Fruit fly (Drosophila melanogaster) whole organism, embryonic: Measurements from ENCODE around the gene Ser12.

Source experiments
- CG3407 ChIP-seq: fragments of 200-800 bp; sonication (Bioruptor generic); optimal IDR thresholded peaks from 2 replicates; lab custom pipeline; 2018; ENCODE audit warnings: missing biosample characterization, mild to moderate bottlenecking, missing genetic modification characterization
- CG8290 ChIP-seq, 3 experiments: fragments of 200-800 bp; sonication (Bioruptor generic); optimal IDR thresholded peaks; 2 replicates each; lab custom pipeline; 2016 to 2019; ENCODE audit warnings: missing biosample characterization in 3 of 3, missing genetic modification characterization in 3 of 3, mild to moderate bottlenecking in 2 of 3, moderate library complexity in 1 of 3
- Ets97D ChIP-seq: fragments of 200-800 bp; sonication (Bioruptor generic); optimal IDR thresholded peaks from 3 replicates; lab custom pipeline; 2016; ENCODE audit warnings: missing biosample characterization, missing genetic modification characterization
- Rfx ChIP-seq: fragments of 200-800 bp; sonication (Bioruptor generic); IDR thresholded peaks from 2 replicates; pipeline ENCODE4 v1.3.6; 2022; ENCODE audit warnings: missing biosample characterization, missing genetic modification characterization

DNA sequence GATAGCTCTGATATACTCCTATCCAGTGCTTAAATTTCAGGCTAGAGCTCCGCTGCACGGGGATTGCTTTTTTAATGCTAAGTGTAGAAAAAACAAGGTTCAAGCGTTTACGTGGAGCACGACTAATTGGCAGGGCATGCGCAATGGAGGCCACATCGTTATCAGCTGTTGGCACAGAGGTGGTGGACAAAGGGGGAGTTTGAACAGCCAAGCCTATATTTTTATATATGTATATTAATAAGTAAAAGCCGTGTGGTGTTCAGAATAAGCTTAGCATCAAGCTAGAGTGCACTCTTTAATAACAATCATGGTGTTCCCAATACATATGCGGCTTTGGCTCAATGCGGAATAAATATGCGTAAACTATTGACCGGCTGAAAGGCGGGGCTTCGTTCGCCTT lies 38.6 kb downstream of the Ser12 start, which contains the start of gene CG15385:
- TF ChIP-seq CG8290 (GFP tag; optimal IDR thresholded peaks at IDR 0.05; lab: Kevin White, UChicago), result no peak
- no peak for TF ChIP-seq CG8290 (tag; optimal IDR thresholded peaks at IDR 0.05; lab: Kevin White, UChicago)
- no peak for TF ChIP-seq Rfx (GFP tag; lab: Robert Waterston, UW)
- TF ChIP-seq CG3407 (GFP tag; lab: Kevin White, UChicago), result no peak
- TF ChIP-seq Ets97D, result no peak
